Worm (Caenorhabditis elegans): ENCODE data around the gene skr-10.

skr-10 gene

ce11 chrIV:15953689-15954088 is 7.1 kb downstream of the skr-10 start:
- no peak for TF ChIP-seq ceh-13 (GFP tag; optimal IDR thresholded peaks at IDR 0.05)
- TF ChIP-seq B0310.2 (tag; optimal IDR thresholded peaks at IDR 0.05): no peak
- no peak for TF ChIP-seq ets-7 (tag; optimal IDR thresholded peaks at IDR 0.05)
- no peak for TF ChIP-seq flt-1 (GFP tag; IDR thresholded peaks at IDR 0.05)
- TF ChIP-seq ama-1 (optimal IDR thresholded peaks at IDR 0.05): no peak
- TF ChIP-seq tra-4 (tag; optimal IDR thresholded peaks at IDR 0.05): no peak
- TF ChIP-seq hmg-4 (GFP tag; optimal IDR thresholded peaks at IDR 0.05): no peak
- no peak for TF ChIP-seq sea-1 (GFP tag; conservative IDR thresholded peaks at IDR 0.05)
- TF ChIP-seq ceh-36 (tag; optimal IDR thresholded peaks at IDR 0.05): no peak
- no peak for TF ChIP-seq tbx-37 (GFP tag; conservative IDR thresholded peaks at IDR 0.05)
- TF ChIP-seq tbx-11 (GFP tag; IDR thresholded peaks at IDR 0.05): no peak
- no peak for TF ChIP-seq hnd-1 (tag; optimal IDR thresholded peaks at IDR 0.05)
- TF ChIP-seq hmbx-1 (tag; optimal IDR thresholded peaks at IDR 0.05): no peak
- no peak for TF ChIP-seq pes-1 (GFP tag; IDR thresholded peaks at IDR 0.05)
- no peak for TF ChIP-seq F13C5.2 (tag; optimal IDR thresholded peaks at IDR 0.05)
- no peak for TF ChIP-seq aly-1 (tag; optimal IDR thresholded peaks at IDR 0.05)
- TF ChIP-seq scrt-1 (GFP tag; IDR thresholded peaks at IDR 0.05): no peak

- TF ChIP-seq tra-4 (tag; optimal IDR thresholded peaks at IDR 0.05): no peak
- TF ChIP-seq tbx-37 (GFP tag; conservative IDR thresholded peaks at IDR 0.05): no peak
- no peak for TF ChIP-seq hnd-1 (tag; optimal IDR thresholded peaks at IDR 0.05)
- TF ChIP-seq sea-1 (GFP tag; conservative IDR thresholded peaks at IDR 0.05): no peak
- no peak for TF ChIP-seq F13C5.2 (tag; optimal IDR thresholded peaks at IDR 0.05)
- no peak for TF ChIP-seq tbx-11 (GFP tag; IDR thresholded peaks at IDR 0.05)
- TF ChIP-seq ets-7 (tag; optimal IDR thresholded peaks at IDR 0.05): no peak
- no peak for TF ChIP-seq ceh-36 (tag; optimal IDR thresholded peaks at IDR 0.05)
- no peak for TF ChIP-seq hmbx-1 (tag; optimal IDR thresholded peaks at IDR 0.05)
- TF ChIP-seq ama-1 (optimal IDR thresholded peaks at IDR 0.05): no peak
- TF ChIP-seq flt-1 (GFP tag; IDR thresholded peaks at IDR 0.05): no peak
- no peak for TF ChIP-seq pes-1 (GFP tag; IDR thresholded peaks at IDR 0.05)
- TF ChIP-seq aly-1 (tag; optimal IDR thresholded peaks at IDR 0.05): no peak
- TF ChIP-seq scrt-1 (GFP tag; IDR thresholded peaks at IDR 0.05): no peak
- TF ChIP-seq hmg-4 (GFP tag; optimal IDR thresholded peaks at IDR 0.05): no peak
- TF ChIP-seq B0310.2 (tag; optimal IDR thresholded peaks at IDR 0.05): no peak
These were observed 8.7 kb downstream of the skr-10 start for ce11 chrIV:15955349-15955748.

- TF ChIP-seq pes-1 (GFP tag; IDR thresholded peaks at IDR 0.05) (no peak), ets-7 (tag; optimal IDR thresholded peaks at IDR 0.05) (no peak), flt-1 (GFP tag; IDR thresholded peaks at IDR 0.05) (no peak), hmbx-1 (tag; optimal IDR thresholded peaks at IDR 0.05) (no peak), sea-1 (GFP tag; conservative IDR thresholded peaks at IDR 0.05) (no peak), ceh-13 (GFP tag; optimal IDR thresholded peaks at IDR 0.05) (no peak), F13C5.2 (tag; optimal IDR thresholded peaks at IDR 0.05) (no peak), tbx-11 (GFP tag; IDR thresholded peaks at IDR 0.05) (no peak), tra-4 (tag; optimal IDR thresholded peaks at IDR 0.05) (no peak), ama-1 (optimal IDR thresholded peaks at IDR 0.05) (no peak), ceh-36 (tag; optimal IDR thresholded peaks at IDR 0.05) (no peak), aly-1 (tag; optimal IDR thresholded peaks at IDR 0.05) (no peak)
These were observed 14.5 kb downstream of the skr-10 start for ce11 chrIV:15961069-15961468.

ce11 chrIV:15962219-15962762 is 15.7 kb downstream of the skr-10 start, which contains the start of gene lgc-19:
lgc-19 (minus strand) TSS chrIV:15962712.
- TF ChIP-seq tbx-37 (GFP tag; conservative IDR thresholded peaks at IDR 0.05) (no peak), ceh-13 (GFP tag; optimal IDR thresholded peaks at IDR 0.05) (no peak)

- TF ChIP-seq hnd-1 (tag; optimal IDR thresholded peaks at IDR 0.05) (no peak), flt-1 (GFP tag; IDR thresholded peaks at IDR 0.05) (no peak), B0310.2 (tag; optimal IDR thresholded peaks at IDR 0.05) (no peak), pes-1 (GFP tag; IDR thresholded peaks at IDR 0.05) (no peak), aly-1 (tag; optimal IDR thresholded peaks at IDR 0.05) (no peak), tra-4 (tag; optimal IDR thresholded peaks at IDR 0.05) (no peak), ets-7 (tag; optimal IDR thresholded peaks at IDR 0.05) (no peak), hmg-4 (GFP tag; optimal IDR thresholded peaks at IDR 0.05) (no peak), scrt-1 (GFP tag; IDR thresholded peaks at IDR 0.05) (no peak), tbx-11 (GFP tag; IDR thresholded peaks at IDR 0.05) (no peak), tbx-37 (GFP tag; conservative IDR thresholded peaks at IDR 0.05) (no peak), hmbx-1 (tag; optimal IDR thresholded peaks at IDR 0.05) (no peak), ceh-13 (GFP tag; optimal IDR thresholded peaks at IDR 0.05) (no peak), sea-1 (GFP tag; conservative IDR thresholded peaks at IDR 0.05) (no peak)
These were observed 16.2 kb downstream of the skr-10 start, which contains the start of gene Y105C5B.17 for ce11 chrIV:15962801-15963200. Y105C5B.17 (plus strand) TSS chrIV:15963101.

ce11 chrIV:15964307-15964706 is 17.7 kb downstream of the skr-10 start, which contains the start of gene Y105C5B.18:
Y105C5B.18 (plus strand) TSS chrIV:15964607.
- TF ChIP-seq ceh-13 (GFP tag; optimal IDR thresholded peaks at IDR 0.05) (no peak), hnd-1 (tag; optimal IDR thresholded peaks at IDR 0.05) (no peak)

ce11 chrIV:15983920-15984631 is 37.5 kb downstream of the skr-10 start, which contains the start of gene Y105C5B.19:
Y105C5B.19 (minus strand) TSS chrIV:15983970.
- peak; percentile 12 for TF ChIP-seq F13C5.2 (tag; optimal IDR thresholded peaks at IDR 0.05)
- TF ChIP-seq sea-1 (GFP tag; conservative IDR thresholded peaks at IDR 0.05): no peak

ce11 chrIV:15991416-15991815 is 44.8 kb downstream of the skr-10 start:
- TF ChIP-seq B0310.2 (tag; optimal IDR thresholded peaks at IDR 0.05): no peak
- TF ChIP-seq pes-1 (GFP tag; IDR thresholded peaks at IDR 0.05): no peak
- TF ChIP-seq tbx-11 (GFP tag; IDR thresholded peaks at IDR 0.05): no peak
- TF ChIP-seq tbx-37 (GFP tag; conservative IDR thresholded peaks at IDR 0.05): no peak
- TF ChIP-seq ceh-13 (GFP tag; optimal IDR thresholded peaks at IDR 0.05): no peak
